Fruit fly (Drosophila melanogaster) whole organism, adult: ENCODE measurements around the gene CG10466.

Source experiments
- CG11617 ChIP-seq: fragments of 200-800 bp; sonication (Bioruptor generic); optimal IDR thresholded peaks from 2 replicates; lab custom pipeline; 2017; ENCODE audit warnings: mild to moderate bottlenecking, missing biosample characterization, missing genetic modification reagents, missing genetic modification characterization
- CG12768 ChIP-seq: fragments of 200-800 bp; sonication (Bioruptor generic); optimal IDR thresholded peaks from 2 replicates; lab custom pipeline; 2017; ENCODE audit warnings: missing biosample characterization, missing genetic modification characterization, mild to moderate bottlenecking, moderate library complexity, missing genetic modification reagents
- CG14711 ChIP-seq: fragments of 200-800 bp; sonication (Bioruptor generic); optimal IDR thresholded peaks from 2 replicates; lab custom pipeline; 2018; ENCODE audit warnings: missing biosample characterization, mild to moderate bottlenecking, missing genetic modification characterization, moderate library complexity
- CG1620 ChIP-seq: fragments of 200-800 bp; sonication (Bioruptor generic); optimal IDR thresholded peaks from 2 replicates; lab custom pipeline; 2016; ENCODE audit warnings: missing biosample characterization, missing genetic modification characterization
- CG33017 ChIP-seq: fragments of 200-800 bp; sonication (Bioruptor generic); optimal IDR thresholded peaks from 2 replicates; lab custom pipeline; 2018; ENCODE audit warnings: missing biosample characterization, mild to moderate bottlenecking, missing genetic modification characterization, moderate library complexity
- CG5204 ChIP-seq: fragments of 200-800 bp; sonication (Bioruptor generic); optimal IDR thresholded peaks from 2 replicates; lab custom pipeline; 2016; ENCODE audit warnings: missing biosample characterization, missing genetic modification characterization
- CG7045 ChIP-seq: fragments of 200-800 bp; sonication (Bioruptor generic); optimal IDR thresholded peaks from 2 replicates; lab custom pipeline; 2017; ENCODE audit warnings: missing biosample characterization, mild to moderate bottlenecking, missing genetic modification characterization
- CG7101 ChIP-seq: fragments of 200-800 bp; sonication (Bioruptor generic); optimal IDR thresholded peaks from 2 replicates; lab custom pipeline; 2018; ENCODE audit warnings: missing biosample characterization, mild to moderate bottlenecking, missing genetic modification characterization, moderate library complexity
- Clk ChIP-seq: fragments of 200-800 bp; sonication (Bioruptor generic); optimal IDR thresholded peaks from 2 replicates; lab custom pipeline; 2017; ENCODE audit warnings: missing biosample characterization, missing genetic modification characterization
- Crg-1 ChIP-seq: fragments of 200-800 bp; sonication (Bioruptor generic); optimal IDR thresholded peaks from 2 replicates; lab custom pipeline; 2016; ENCODE audit warnings: missing biosample characterization, missing genetic modification characterization
- Mnt ChIP-seq: fragments of 200-800 bp; sonication (Bioruptor generic); optimal IDR thresholded peaks from 2 replicates; lab custom pipeline; 2016; ENCODE audit warnings: missing biosample characterization, mild to moderate bottlenecking, missing genetic modification characterization
- bab1 ChIP-seq: fragments of 200-800 bp; sonication (Bioruptor generic); optimal IDR thresholded peaks from 3 replicates; lab custom pipeline; 2019; ENCODE audit warnings: missing biosample characterization, mild to moderate bottlenecking, missing genetic modification characterization, moderate library complexity
- cic ChIP-seq: fragments of 200-800 bp; sonication (Bioruptor generic); optimal IDR thresholded peaks from 2 replicates; lab custom pipeline; 2017; ENCODE audit warnings: missing biosample characterization, mild to moderate bottlenecking, missing genetic modification characterization, moderate library complexity
- cnc ChIP-seq, 2 experiments: fragments of >200 bp; optimal IDR thresholded peaks; 2 replicates each; lab custom pipeline; 2017
- kay ChIP-seq: fragments of 200-800 bp; sonication (Bioruptor generic); peaks from one replicate; lab custom pipeline; 2016; ENCODE audit warnings: missing biosample characterization, missing genetic modification characterization, borderline replicate concordance
- ovo ChIP-seq: fragments of 200-800 bp; sonication (Bioruptor generic); optimal IDR thresholded peaks from 2 replicates; lab custom pipeline; 2016; ENCODE audit warnings: missing biosample characterization, missing genetic modification characterization
- pad ChIP-seq: fragments of 200-800 bp; sonication (Bioruptor generic); optimal IDR thresholded peaks from 3 replicates; lab custom pipeline; 2017; ENCODE audit warnings: missing biosample characterization, missing genetic modification characterization, mild to moderate bottlenecking, moderate library complexity, missing genetic modification reagents
- tj ChIP-seq: fragments of 200-800 bp; sonication (Bioruptor generic); optimal IDR thresholded peaks from 3 replicates; lab custom pipeline; 2017; ENCODE audit warnings: missing biosample characterization, mild to moderate bottlenecking, missing genetic modification characterization, moderate library complexity
- toe ChIP-seq: fragments of 200-800 bp; sonication (Bioruptor generic); optimal IDR thresholded peaks from 2 replicates; lab custom pipeline; 2016; ENCODE audit warnings: missing biosample characterization, missing genetic modification characterization

CG10466 gene

dm6 chr2L:19805007-19805406 lies 13.1 kb downstream of the CG10466 start:
- TF ChIP-seq CG33017: no peak
- no peak for TF ChIP-seq bab1
- no peak for TF ChIP-seq kay (GFP tag; lab: Kevin White, UChicago)
- no peak for TF ChIP-seq toe (GFP tag; lab: Kevin White, UChicago)
- TF ChIP-seq CG5204 (GFP tag; lab: Kevin White, UChicago): no peak
- TF ChIP-seq ovo (GFP tag; lab: Kevin White, UChicago): no peak
- no peak for TF ChIP-seq CG12768
- no peak for TF ChIP-seq cic (GFP tag; lab: Kevin White, UChicago)
- no peak for TF ChIP-seq pad (GFP tag; lab: Kevin White, UChicago)
- no peak for TF ChIP-seq Mnt (GFP tag; lab: Kevin White, UChicago)
- TF ChIP-seq cnc (optimal IDR thresholded peaks at IDR 0.05; lab: Kevin White, UChicago): no peak

DNA sequence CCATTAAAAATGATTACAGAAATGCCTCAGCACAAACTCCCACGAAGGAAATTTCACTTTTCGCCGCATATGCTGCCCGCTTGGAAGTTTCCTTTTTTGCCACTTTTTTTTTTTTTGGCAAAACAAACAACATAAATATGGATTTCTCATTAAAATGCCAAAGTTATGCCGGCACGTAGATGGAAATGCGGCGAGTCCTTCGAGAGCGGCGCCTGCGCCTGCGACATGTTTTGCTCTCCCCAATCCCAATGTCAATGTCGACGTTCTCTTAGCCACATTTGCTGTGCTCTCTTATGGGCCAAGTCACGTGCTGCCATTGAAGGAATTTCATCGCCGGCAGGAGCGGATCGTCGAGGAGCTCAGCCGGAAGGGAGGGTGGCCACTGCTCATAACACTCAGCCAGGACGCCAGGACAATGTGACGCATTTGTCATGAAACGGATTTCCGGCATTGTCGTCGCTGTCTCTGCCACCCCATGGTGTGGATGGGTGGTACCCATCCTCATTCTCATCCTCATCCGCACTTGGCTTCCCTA lies 17.7 kb downstream of the CG10466 start:
- no peak for TF ChIP-seq ovo (GFP tag; lab: Kevin White, UChicago)
- TF ChIP-seq CG7101: no peak
- TF ChIP-seq Crg-1 (GFP tag; lab: Kevin White, UChicago): no peak
- TF ChIP-seq CG5204 (GFP tag; lab: Kevin White, UChicago): no peak
- TF ChIP-seq bab1: no peak
- no peak for TF ChIP-seq cic (GFP tag; lab: Kevin White, UChicago)
- TF ChIP-seq kay (GFP tag; lab: Kevin White, UChicago): no peak
- no peak for TF ChIP-seq CG1620 (GFP tag; lab: Kevin White, UChicago)
- TF ChIP-seq CG14711 (tag; lab: Kevin White, UChicago): no peak

dm6 chr2L:19810642-19811041 lies 18.7 kb downstream of the CG10466 start:
- no peak for TF ChIP-seq pad (GFP tag; lab: Kevin White, UChicago)
- TF ChIP-seq cic (GFP tag; lab: Kevin White, UChicago): no peak
- TF ChIP-seq toe (GFP tag; lab: Kevin White, UChicago): no peak

DNA sequence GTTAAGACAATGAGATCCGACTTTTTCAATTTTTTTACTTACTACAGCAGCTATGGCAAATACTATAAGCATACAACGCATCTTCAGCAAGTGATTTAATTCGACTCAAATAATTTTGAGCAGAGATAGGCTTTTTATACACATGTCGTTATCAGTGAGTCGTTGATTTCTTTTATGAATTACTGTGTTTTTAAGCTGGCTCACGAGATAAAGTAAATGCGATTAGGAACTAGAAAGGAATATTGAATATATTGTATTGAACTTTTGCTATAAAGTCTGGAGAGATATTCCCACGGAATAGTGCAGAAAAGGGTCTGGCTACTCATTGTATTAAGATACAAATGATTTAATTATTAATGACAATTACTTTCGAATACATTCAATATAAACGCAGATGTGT lies 22.5 kb downstream of the CG10466 start, which contains the start of gene CG13962:
TSS of gene CG13962 (minus strand) at position 101 of the 400 bp plus-strand sequence.
- TF ChIP-seq CG14711 (tag; lab: Kevin White, UChicago): no peak
- TF ChIP-seq CG7045: no peak
- no peak for TF ChIP-seq CG1620 (GFP tag; lab: Kevin White, UChicago)
- no peak for TF ChIP-seq cic (GFP tag; lab: Kevin White, UChicago)
- no peak for TF ChIP-seq CG11617 (GFP tag; lab: Kevin White, UChicago)

DNA sequence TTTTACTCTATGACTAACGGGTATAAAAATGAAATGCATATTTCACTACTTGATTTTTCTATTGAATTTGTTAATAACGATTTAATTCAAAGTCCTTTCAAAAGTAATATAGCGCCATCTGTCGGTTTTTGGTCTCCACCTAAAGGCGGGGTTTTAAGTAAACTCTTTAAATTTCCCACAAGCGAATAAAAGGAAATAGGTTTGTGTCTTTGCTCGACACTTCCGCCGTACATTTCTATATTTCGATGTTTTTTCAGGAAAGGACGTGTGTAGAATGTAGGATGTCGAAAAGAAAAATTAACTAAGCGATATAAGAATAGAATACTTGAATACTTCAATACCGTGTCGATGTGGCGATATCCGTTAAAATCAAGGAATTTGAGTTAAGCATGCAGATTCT lies 25.2 kb downstream of the CG10466 start:
- TF ChIP-seq cnc (optimal IDR thresholded peaks at IDR 0.05; lab: Kevin White, UChicago): no peak

DNA sequence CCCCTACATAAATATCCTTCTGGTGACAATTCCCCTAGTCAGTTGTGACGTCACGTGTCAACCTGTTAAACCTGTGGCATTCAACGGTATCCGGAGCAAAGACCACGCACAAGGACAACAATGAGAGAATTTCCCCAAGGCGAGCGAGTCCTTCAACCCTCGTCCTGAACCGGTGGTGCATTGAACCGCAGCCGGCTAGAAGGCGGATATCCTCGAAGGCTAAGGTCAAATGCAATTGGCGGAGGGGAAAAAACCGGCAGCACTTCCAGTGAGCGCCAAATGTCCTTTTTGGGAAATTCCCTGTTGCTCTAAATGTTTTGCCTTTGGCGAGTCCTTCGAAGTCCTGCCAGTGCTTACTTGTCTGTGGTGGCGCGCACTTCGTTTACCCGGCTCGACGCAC lies 28.0 kb downstream of the CG10466 start:
- no peak for TF ChIP-seq Clk
- TF ChIP-seq CG5204 (GFP tag; lab: Kevin White, UChicago): no peak
- TF ChIP-seq pad (GFP tag; lab: Kevin White, UChicago): peak; percentile 93
- no peak for TF ChIP-seq CG33017

DNA sequence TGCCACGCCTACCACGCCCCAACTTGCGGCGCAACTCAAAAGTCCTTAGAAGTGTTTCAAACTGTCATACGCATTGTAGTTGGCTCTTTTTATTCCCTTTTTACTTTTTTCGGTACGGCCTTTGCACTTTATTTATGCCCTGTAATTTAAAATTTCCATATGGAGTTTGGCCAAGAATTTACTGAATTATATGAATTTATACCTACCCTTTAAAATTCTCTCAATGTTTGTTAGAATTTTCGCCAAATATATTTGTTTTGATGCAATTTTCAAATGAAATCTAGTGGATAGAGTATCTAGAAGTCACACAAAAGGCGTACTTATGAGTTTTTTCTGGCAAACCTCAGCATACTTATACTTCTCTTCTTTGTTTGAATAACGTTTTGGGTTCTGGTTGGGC lies 32.4 kb downstream of the CG10466 start:
- TF ChIP-seq CG7101 (no peak), tj (no peak), toe (GFP tag; lab: Kevin White, UChicago) (no peak)

- TF ChIP-seq CG14711 (tag; lab: Kevin White, UChicago) (no peak), Clk (no peak)
Observed at dm6 chr2L:19829353-19829752, 37.4 kb downstream of the CG10466 start.

- TF ChIP-seq ovo (GFP tag; lab: Kevin White, UChicago) (no peak), tj (no peak), Crg-1 (GFP tag; lab: Kevin White, UChicago) (no peak), CG33017 (no peak), CG11617 (GFP tag; lab: Kevin White, UChicago) (no peak), bab1 (no peak), CG14711 (tag; lab: Kevin White, UChicago) (no peak), kay (GFP tag; lab: Kevin White, UChicago) (no peak)
Observed at dm6 chr2L:19831388-19831787, 39.5 kb downstream of the CG10466 start.
